Fruit fly (Drosophila melanogaster) S2 (cell line): ENCODE data around the gene GC2.

ENCODE experiments used
- CG8478 ChIP-seq: fragments of >200 bp; optimal IDR thresholded peaks from 2 replicates; lab custom pipeline; 2018
- CTCF ChIP-seq, 2 experiments: fragments of >200 bp; optimal IDR thresholded peaks; 2 replicates each; lab custom pipeline; 2018

- TF ChIP-seq CTCF (optimal IDR thresholded peaks at IDR 0.05; lab: Kevin White, UChicago) (no peak), CG8478 (lab: Kevin White, UChicago) (no peak)
These were observed 11.1 kb downstream of the GC2 start for dm6 chr3R:11982547-11982946.
